Worm (Caenorhabditis elegans): Measurements from ENCODE around the gene C31H1.1.

The C31H1.1 gene

ce11 chrIV:5832801-5833200 lies 35.5 kb downstream of the C31H1.1 start:
- no peak for TF ChIP-seq F13H6.1 (tag; optimal IDR thresholded peaks at IDR 0.05)
- TF ChIP-seq lin-13 (GFP tag; optimal IDR thresholded peaks at IDR 0.05), result no peak

ce11 chrIV:5834182-5834581 lies 36.9 kb downstream of the C31H1.1 start:
- TF ChIP-seq crh-2 (tag; optimal IDR thresholded peaks at IDR 0.05) (peak; percentile 62), lin-11 (tag; optimal IDR thresholded peaks at IDR 0.05) (no peak), mab-5 (tag; optimal IDR thresholded peaks at IDR 0.05) (peak; percentile 71)

ce11 chrIV:5839178-5839577 lies 41.9 kb downstream of the C31H1.1 start, which contains the start of gene C06E7.2:
Gene C06E7.2 (plus strand): TSS chrIV:5839478.
- TF ChIP-seq mab-5 (tag; optimal IDR thresholded peaks at IDR 0.05), result peak; percentile 59
- TF ChIP-seq ceh-16 (tag; optimal IDR thresholded peaks at IDR 0.05), result no peak
- no peak for TF ChIP-seq ZK546.5 (tag; optimal IDR thresholded peaks at IDR 0.05)
- no peak for TF ChIP-seq ztf-1 (GFP tag; conservative IDR thresholded peaks at IDR 0.05)
- TF ChIP-seq lin-11 (tag; optimal IDR thresholded peaks at IDR 0.05), result no peak
- TF ChIP-seq nhr-21 (tag; optimal IDR thresholded peaks at IDR 0.05), result no peak
- peak; percentile 68 for TF ChIP-seq unc-55 (GFP tag; optimal IDR thresholded peaks at IDR 0.05)
- no peak for TF ChIP-seq nhr-77 (tag; optimal IDR thresholded peaks at IDR 0.05)

ce11 chrIV:5842905-5843304 lies 45.7 kb downstream of the C31H1.1 start:
- TF ChIP-seq skn-1 (tag; optimal IDR thresholded peaks at IDR 0.05) (no peak), unc-55 (GFP tag; optimal IDR thresholded peaks at IDR 0.05) (no peak), nhr-12 (tag; optimal IDR thresholded peaks at IDR 0.05) (no peak), alr-1 (tag; optimal IDR thresholded peaks at IDR 0.05) (no peak), lsy-2 (tag; optimal IDR thresholded peaks at IDR 0.05) (no peak), ztf-1 (GFP tag; conservative IDR thresholded peaks at IDR 0.05) (no peak), lin-11 (tag; optimal IDR thresholded peaks at IDR 0.05) (no peak), mdl-1 (tag; optimal IDR thresholded peaks at IDR 0.05) (no peak), C34F6.9 (tag; optimal IDR thresholded peaks at IDR 0.05) (no peak), F13H6.1 (tag; optimal IDR thresholded peaks at IDR 0.05) (no peak), zag-1 (tag; optimal IDR thresholded peaks at IDR 0.05) (no peak), mbf-1 (tag; optimal IDR thresholded peaks at IDR 0.05) (no peak), ztf-11 (tag; optimal IDR thresholded peaks at IDR 0.05) (no peak), crh-2 (tag; optimal IDR thresholded peaks at IDR 0.05) (no peak), dmd-4 (tag; optimal IDR thresholded peaks at IDR 0.05) (no peak), nhr-237 (tag; optimal IDR thresholded peaks at IDR 0.05) (no peak), nhr-6 (tag; optimal IDR thresholded peaks at IDR 0.05) (no peak)

- no peak for TF ChIP-seq ceh-82 (tag; optimal IDR thresholded peaks at IDR 0.05)
These were observed 49.0 kb downstream of the C31H1.1 start, which contains the start of gene sams-4 for ce11 chrIV:5846269-5846668. Gene sams-4 (minus strand): TSS chrIV:5846369.

- peak; percentile 22 for TF ChIP-seq nhr-25 (tag; optimal IDR thresholded peaks at IDR 0.05)
- TF ChIP-seq sma-9 (GFP tag; optimal IDR thresholded peaks at IDR 0.05), result peak; percentile 45
- TF ChIP-seq sma-9 (tag; optimal IDR thresholded peaks at IDR 0.05), result no peak
- TF ChIP-seq gmeb-1 (tag; optimal IDR thresholded peaks at IDR 0.05), result peak; percentile 64
- TF ChIP-seq ceh-16 (tag; optimal IDR thresholded peaks at IDR 0.05), result no peak
- TF ChIP-seq nhr-21 (tag; optimal IDR thresholded peaks at IDR 0.05), result no peak
- TF ChIP-seq blmp-1 (tag; optimal IDR thresholded peaks at IDR 0.05; ENCODE audit: insufficient read depth), result no peak
- TF ChIP-seq snpc-4 (tag; optimal IDR thresholded peaks at IDR 0.05), result no peak
- TF ChIP-seq nhr-237 (tag; optimal IDR thresholded peaks at IDR 0.05), result no peak
- TF ChIP-seq C34F6.9 (tag; optimal IDR thresholded peaks at IDR 0.05), result peak; percentile 60
- TF ChIP-seq nhr-129 (tag; optimal IDR thresholded peaks at IDR 0.05), result peak; percentile 27
- TF ChIP-seq elt-3 (tag; optimal IDR thresholded peaks at IDR 0.05), result no peak
- TF ChIP-seq lsy-2 (tag; optimal IDR thresholded peaks at IDR 0.05), result peak; percentile 42 to 68
These were observed 50.9 kb downstream of the C31H1.1 start, which contains the start of gene sams-3 for ce11 chrIV:5847986-5848707. Gene sams-3 (plus strand): TSS chrIV:5848657.
